Worm (Caenorhabditis elegans): ENCODE data around the gene pink-1.

ce11 chrII:5378239-5378521, 17.3 kb downstream of the pink-1 start:
- no peak for TF ChIP-seq skn-1 (tag; optimal IDR thresholded peaks at IDR 0.05)
- no peak for TF ChIP-seq Y5F2A.4 (GFP tag; optimal IDR thresholded peaks at IDR 0.05)
- TF ChIP-seq nhr-237 (tag; optimal IDR thresholded peaks at IDR 0.05) = no peak
- no peak for TF ChIP-seq pqm-1 (tag; optimal IDR thresholded peaks at IDR 0.05)
- TF ChIP-seq unc-39 (tag; optimal IDR thresholded peaks at IDR 0.05) = no peak
- TF ChIP-seq R02D3.7 (tag; optimal IDR thresholded peaks at IDR 0.05) = no peak
- no peak for TF ChIP-seq lin-29 (GFP tag; IDR thresholded peaks at IDR 0.05)
- no peak for TF ChIP-seq fos-1 (tag; optimal IDR thresholded peaks at IDR 0.05)
- peak in 1 of 2 experiments; percentile 49 for TF ChIP-seq unc-62 (GFP tag; optimal IDR thresholded peaks at IDR 0.05 in 1 of 2)
- no peak for TF ChIP-seq unc-62 (tag; optimal IDR thresholded peaks at IDR 0.05)

Data from whole organism, L4 larva.